Fruit fly (Drosophila melanogaster): Measurements from ENCODE around the gene eca.

dm6 chr3R:9684125-9684524 lies 1.2 kb downstream of the eca start, which contains the start of gene CG9444:
- no peak for TF ChIP-seq CG8478 (optimal IDR thresholded peaks at IDR 0.05)
- no peak for TF ChIP-seq CTCF (optimal IDR thresholded peaks at IDR 0.05)
